Worm (Caenorhabditis elegans) whole organism, L2 larva: ENCODE data around the gene esyt-2.

Source experiments
- F13H6.1 ChIP-seq: sonication (generic microtip); optimal IDR thresholded peaks from 2 replicates; lab custom pipeline; 2016; ENCODE audit warnings: missing genetic modification characterization, missing compliant biosample characterization
- Y55F3AM.14 ChIP-seq: fragments of 200-800 bp; sonication (Bioruptor generic); optimal IDR thresholded peaks from 2 replicates; lab custom pipeline; 2018; ENCODE audit warnings: mild to moderate bottlenecking, missing genetic modification characterization, missing compliant biosample characterization
- ZK546.5 ChIP-seq: sonication (generic microtip); optimal IDR thresholded peaks from 2 replicates; lab custom pipeline; 2017; ENCODE audit warnings: missing biosample characterization, missing genetic modification characterization
- alr-1 ChIP-seq: fragments of 150-350 bp; optimal IDR thresholded peaks from 2 replicates; lab custom pipeline; 2014; ENCODE audit warnings: missing biosample characterization, missing genetic modification characterization
- aly-2 ChIP-seq: fragments of 150-350 bp; optimal IDR thresholded peaks from 2 replicates; lab custom pipeline; 2014; ENCODE audit warnings: missing biosample characterization, missing genetic modification characterization
- ama-1 ChIP-seq: fragments of 150-350 bp; optimal IDR thresholded peaks from 2 replicates; lab custom pipeline; 2018; ENCODE audit warnings: inconsistent platforms
- blmp-1 ChIP-seq: sonication (generic microtip); optimal IDR thresholded peaks from 2 replicates; lab custom pipeline; 2017; ENCODE audit warnings: missing genetic modification characterization, mild to moderate bottlenecking, missing compliant biosample characterization, antibody characterized with exemption, moderate library complexity; ENCODE audit not compliant: insufficient read depth
- ceh-16 ChIP-seq: fragments of 150-350 bp; optimal IDR thresholded peaks from 2 replicates; lab custom pipeline; 2014; ENCODE audit warnings: missing biosample characterization, missing genetic modification characterization
- ceh-82 ChIP-seq: fragments of 150-350 bp; optimal IDR thresholded peaks from 2 replicates; lab custom pipeline; 2014; ENCODE audit warnings: missing biosample characterization, missing genetic modification characterization
- elt-3 ChIP-seq: sonication (generic microtip); optimal IDR thresholded peaks from 2 replicates; lab custom pipeline; 2017; ENCODE audit warnings: missing biosample characterization, missing genetic modification characterization
- fos-1 ChIP-seq: fragments of 150-350 bp; optimal IDR thresholded peaks from 2 replicates; lab custom pipeline; 2014; ENCODE audit warnings: missing biosample characterization, missing genetic modification characterization
- lin-11 ChIP-seq: fragments of 150-350 bp; sonication (generic microtip); optimal IDR thresholded peaks from 2 replicates; lab custom pipeline; 2014; ENCODE audit warnings: missing biosample characterization, missing genetic modification characterization, inconsistent platforms, mixed read lengths
- lin-13 ChIP-seq: fragments of 150-350 bp; optimal IDR thresholded peaks from 2 replicates; lab custom pipeline; 2014; ENCODE audit warnings: missing biosample characterization, missing genetic modification reagents, missing genetic modification characterization
- lin-39 ChIP-seq: fragments of 150-350 bp; optimal IDR thresholded peaks from 2 replicates; lab custom pipeline; 2014; ENCODE audit warnings: missing biosample characterization, missing genetic modification reagents, missing genetic modification characterization
- lsy-2 ChIP-seq, 2 experiments: fragments of 150-350 bp in 1 of 2; sonication (generic microtip) in 1 of 2; optimal IDR thresholded peaks; 2 replicates each; lab custom pipeline; 2014 to 2017; ENCODE audit warnings: missing biosample characterization in 2 of 2, missing genetic modification characterization in 2 of 2
- nhr-10 ChIP-seq: sonication (generic microtip); optimal IDR thresholded peaks from 2 replicates; lab custom pipeline; 2017; ENCODE audit warnings: missing biosample characterization, missing genetic modification characterization
- nhr-11 ChIP-seq: fragments of 150-350 bp; optimal IDR thresholded peaks from 2 replicates; lab custom pipeline; 2014; ENCODE audit warnings: missing biosample characterization, missing genetic modification characterization
- nhr-12 ChIP-seq: fragments of 150-350 bp; optimal IDR thresholded peaks from 2 replicates; lab custom pipeline; 2014; ENCODE audit warnings: missing biosample characterization, missing genetic modification characterization
- nhr-129 ChIP-seq: fragments of 150-350 bp; optimal IDR thresholded peaks from 2 replicates; lab custom pipeline; 2014; ENCODE audit warnings: missing biosample characterization, missing genetic modification characterization
- nhr-21 ChIP-seq: fragments of 150-350 bp; optimal IDR thresholded peaks from 2 replicates; lab custom pipeline; 2014; ENCODE audit warnings: missing biosample characterization, missing genetic modification characterization
- nhr-23 ChIP-seq: fragments of 150-350 bp; optimal IDR thresholded peaks from 2 replicates; lab custom pipeline; 2014; ENCODE audit warnings: missing biosample characterization, missing genetic modification reagents, missing genetic modification characterization
- nhr-237 ChIP-seq: fragments of 150-350 bp; optimal IDR thresholded peaks from 2 replicates; lab custom pipeline; 2014; ENCODE audit warnings: missing biosample characterization, missing genetic modification characterization
- nhr-6 ChIP-seq: fragments of 150-350 bp; optimal IDR thresholded peaks from 2 replicates; lab custom pipeline; 2014; ENCODE audit warnings: missing biosample characterization, missing genetic modification characterization
- nhr-77 ChIP-seq: fragments of 150-350 bp; optimal IDR thresholded peaks from 2 replicates; lab custom pipeline; 2014; ENCODE audit warnings: missing biosample characterization, missing genetic modification characterization
- peb-1 ChIP-seq: fragments of 150-350 bp; optimal IDR thresholded peaks from 2 replicates; lab custom pipeline; 2014; ENCODE audit warnings: missing biosample characterization, missing genetic modification characterization
- skn-1 ChIP-seq: sonication (generic microtip); optimal IDR thresholded peaks from 2 replicates; lab custom pipeline; 2017; ENCODE audit warnings: missing biosample characterization, missing genetic modification characterization
- sma-3 ChIP-seq: sonication (generic microtip); optimal IDR thresholded peaks from 2 replicates; lab custom pipeline; 2016; ENCODE audit warnings: missing genetic modification reagents, missing genetic modification characterization, missing compliant biosample characterization
- sma-9 ChIP-seq, 2 experiments: fragments of 150-350 bp in 1 of 2; sonication (generic microtip) in 1 of 2; optimal IDR thresholded peaks; 2 replicates each; lab custom pipeline; 2014 to 2016; ENCODE audit warnings: missing genetic modification characterization in 2 of 2, mild to moderate bottlenecking in 1 of 2, missing biosample characterization in 1 of 2, missing compliant biosample characterization in 1 of 2, missing genetic modification reagents in 1 of 2, moderate library complexity in 1 of 2
- snpc-4 ChIP-seq: fragments of 150-350 bp; optimal IDR thresholded peaks from 2 replicates; lab custom pipeline; 2014; ENCODE audit warnings: missing biosample characterization, missing genetic modification characterization
- unc-39 ChIP-seq: fragments of 150-350 bp; optimal IDR thresholded peaks from 2 replicates; lab custom pipeline; 2014; ENCODE audit warnings: missing biosample characterization, missing genetic modification characterization
- zag-1 ChIP-seq: fragments of 150-350 bp; optimal IDR thresholded peaks from 2 replicates; lab custom pipeline; 2014; ENCODE audit warnings: missing biosample characterization, missing genetic modification characterization
- ztf-11 ChIP-seq: sonication (generic microtip); optimal IDR thresholded peaks from 2 replicates; lab custom pipeline; 2017; ENCODE audit warnings: missing biosample characterization, missing genetic modification characterization
- ztf-4 ChIP-seq: fragments of 150-350 bp; optimal IDR thresholded peaks from 2 replicates; lab custom pipeline; 2014; ENCODE audit warnings: missing biosample characterization, missing genetic modification characterization

Gene esyt-2

ce11 chrIII:6210215-6210822 lies 20.5 kb downstream of the esyt-2 start:
- no peak for TF ChIP-seq nhr-129 (tag; lab: Kevin White, UChicago)
- no peak for TF ChIP-seq lin-11 (tag; lab: Kevin White, UChicago)
- TF ChIP-seq aly-2 (tag; lab: Kevin White, UChicago): no peak
- TF ChIP-seq nhr-77 (tag; lab: Kevin White, UChicago): no peak
- no peak for TF ChIP-seq skn-1 (tag; lab: Kevin White, UChicago)
- no peak for TF ChIP-seq nhr-12 (tag; lab: Kevin White, UChicago)
- peak; percentile 8 for TF ChIP-seq snpc-4

- TF ChIP-seq unc-39 (tag; lab: Kevin White, UChicago) (no peak), zag-1 (no peak), ceh-16 (tag; lab: Kevin White, UChicago) (no peak), ztf-4 (tag; lab: Kevin White, UChicago) (no peak), ama-1 (lab: Kevin White, UChicago) (no peak), sma-3 (GFP tag; lab: Kevin White, UChicago) (no peak), nhr-23 (tag; lab: Kevin White, UChicago) (no peak), nhr-10 (tag; lab: Kevin White, UChicago) (no peak), fos-1 (tag; lab: Kevin White, UChicago) (no peak), alr-1 (tag; lab: Kevin White, UChicago) (no peak), lin-13 (GFP tag; lab: Kevin White, UChicago) (no peak), ztf-11 (no peak), lsy-2 (tag; optimal IDR thresholded peaks at IDR 0.05; lab: Kevin White, UChicago) (no peak), nhr-21 (tag; lab: Kevin White, UChicago) (no peak), peb-1 (tag; lab: Kevin White, UChicago) (no peak), lin-39 (tag; lab: Kevin White, UChicago) (no peak), nhr-6 (tag; lab: Kevin White, UChicago) (no peak), elt-3 (tag; lab: Kevin White, UChicago) (no peak), ZK546.5 (tag; lab: Kevin White, UChicago) (no peak)
These were observed 21.8 kb downstream of the esyt-2 start, which contains the start of gene C23G10.1 for ce11 chrIII:6208984-6209383. Gene C23G10.1 (plus strand): TSS chrIII:6209284.

ce11 chrIII:6207881-6208280 lies 22.9 kb downstream of the esyt-2 start, which contains the start of gene C23G10.2:
Gene C23G10.2 (plus strand): TSS chrIII:6208064.
- TF ChIP-seq nhr-237 (tag; lab: Kevin White, UChicago) (no peak), nhr-6 (tag; lab: Kevin White, UChicago) (no peak), nhr-21 (tag; lab: Kevin White, UChicago) (no peak), lin-13 (GFP tag; lab: Kevin White, UChicago) (no peak), ama-1 (lab: Kevin White, UChicago) (no peak), ceh-82 (tag; lab: Kevin White, UChicago) (no peak), Y55F3AM.14 (GFP tag; lab: Kevin White, UChicago) (no peak), unc-39 (tag; lab: Kevin White, UChicago) (no peak), blmp-1 (tag; lab: Kevin White, UChicago) (no peak), sma-9 (GFP tag; optimal IDR thresholded peaks at IDR 0.05; lab: Kevin White, UChicago) (no peak), sma-9 (tag; optimal IDR thresholded peaks at IDR 0.05; lab: Kevin White, UChicago) (no peak), ztf-4 (tag; lab: Kevin White, UChicago) (no peak), aly-2 (tag; lab: Kevin White, UChicago) (no peak), snpc-4 (no peak), alr-1 (tag; lab: Kevin White, UChicago) (no peak), F13H6.1 (no peak)

- TF ChIP-seq nhr-11 (tag; lab: Kevin White, UChicago): no peak
- no peak for TF ChIP-seq ama-1 (lab: Kevin White, UChicago)
These were observed 23.7 kb downstream of the esyt-2 start for ce11 chrIII:6207046-6207445.
